Worm (Caenorhabditis elegans) whole organism, L1 larva: Measurements from ENCODE around the gene zyx-1.

Experiments used
- C04F5.9 ChIP-seq: sonication (generic microtip); optimal IDR thresholded peaks from 2 replicates; lab custom pipeline; 2016; ENCODE audit warnings: missing genetic modification characterization, missing compliant biosample characterization
- C16A3.4 ChIP-seq: fragments of 150-350 bp; optimal IDR thresholded peaks from 2 replicates; lab custom pipeline; 2014; ENCODE audit warnings: missing biosample characterization, missing genetic modification characterization
- alr-1 ChIP-seq: fragments of 200-800 bp; sonication (Bioruptor generic); optimal IDR thresholded peaks from 2 replicates; lab custom pipeline; 2018; ENCODE audit warnings: borderline replicate concordance, mild to moderate bottlenecking, missing genetic modification characterization, missing compliant biosample characterization
- ama-1 ChIP-seq: fragments of 150-350 bp; optimal IDR thresholded peaks from 2 replicates; lab custom pipeline; 2014
- blmp-1 ChIP-seq: fragments of 150-350 bp; optimal IDR thresholded peaks from 2 replicates; lab custom pipeline; 2014; ENCODE audit warnings: missing biosample characterization, missing genetic modification characterization
- ceh-8 ChIP-seq: fragments of 200-800 bp; sonication (Bioruptor generic); optimal IDR thresholded peaks from 2 replicates; lab custom pipeline; 2018; ENCODE audit warnings: mild to moderate bottlenecking, missing genetic modification characterization, moderate library complexity, missing compliant biosample characterization
- ceh-82 ChIP-seq, 3 experiments: fragments of 150-350 bp in 1 of 3; sonication (generic microtip) in 2 of 3; optimal IDR thresholded peaks; 2 replicates each; lab custom pipeline; 2014 to 2017; ENCODE audit warnings: missing biosample characterization in 3 of 3, missing genetic modification characterization in 3 of 3
- dpl-1 ChIP-seq, 3 experiments: fragments of 150-350 bp in 2 of 3; sonication (generic microtip) in 1 of 3; optimal IDR thresholded peaks; 2 replicates each; lab custom pipeline; 2014 to 2017; ENCODE audit warnings: missing biosample characterization in 3 of 3, missing genetic modification characterization in 3 of 3, missing genetic modification reagents in 3 of 3
- dsc-1 ChIP-seq: sonication (generic microtip); optimal IDR thresholded peaks from 2 replicates; lab custom pipeline; 2016; ENCODE audit warnings: mild to moderate bottlenecking, missing genetic modification characterization, missing compliant biosample characterization
- efl-1 ChIP-seq, 4 experiments: fragments of 150-350 bp; optimal IDR thresholded peaks in 3 of 4; peaks in 1 of 4; 1 replicate in 1 of 4; 2 replicates in 3 of 4; lab custom pipeline; 2014; ENCODE audit warnings: missing biosample characterization in 2 of 4, missing genetic modification characterization in 2 of 4, missing genetic modification reagents in 2 of 4
- efl-3 ChIP-seq: fragments of 200-800 bp; sonication (Bioruptor generic); optimal IDR thresholded peaks from 2 replicates; lab custom pipeline; 2018; ENCODE audit warnings: mild to moderate bottlenecking, missing genetic modification characterization, missing compliant biosample characterization
- egl-27 ChIP-seq, 2 experiments: fragments of 150-350 bp in 1 of 2; sonication (generic microtip); optimal IDR thresholded peaks; 3 replicates each; lab custom pipeline; 2017 to 2018; ENCODE audit warnings: missing biosample characterization in 2 of 2, missing genetic modification characterization in 2 of 2, missing genetic modification reagents in 2 of 2
- elt-2 ChIP-seq: sonication (generic microtip); optimal IDR thresholded peaks from 2 replicates; lab custom pipeline; 2016; ENCODE audit warnings: missing genetic modification characterization, mild to moderate bottlenecking, inconsistent platforms, missing compliant biosample characterization, missing genetic modification reagents
- elt-3 ChIP-seq, 6 experiments: fragments of 150-350 bp in 1 of 6; sonication (generic microtip); optimal IDR thresholded peaks; 2 replicates each; lab custom pipeline; 2017 to 2018; ENCODE audit warnings: missing biosample characterization in 6 of 6, missing genetic modification characterization in 6 of 6, inconsistent platforms in 1 of 6
- ets-5 ChIP-seq: fragments of 200-800 bp; sonication (Bioruptor generic); IDR thresholded peaks from 2 replicates; pipeline ENCODE4 v1.3.6; 2022; ENCODE audit warnings: missing genetic modification characterization, missing compliant biosample characterization
- fkh-4 ChIP-seq: sonication (generic microtip); optimal IDR thresholded peaks from 2 replicates; lab custom pipeline; 2016; ENCODE audit warnings: missing compliant biosample characterization, missing genetic modification characterization, borderline replicate concordance
- hpl-2 ChIP-seq: fragments of 150-350 bp; optimal IDR thresholded peaks from 2 replicates; lab custom pipeline; 2014; ENCODE audit warnings: missing biosample characterization, missing genetic modification reagents, missing genetic modification characterization
- lin-13 ChIP-seq: fragments of 150-350 bp; optimal IDR thresholded peaks from 2 replicates; lab custom pipeline; 2014; ENCODE audit warnings: missing biosample characterization, missing genetic modification reagents, missing genetic modification characterization
- lin-14 ChIP-seq: fragments of 200-800 bp; sonication (Bioruptor generic); optimal IDR thresholded peaks from 2 replicates; lab custom pipeline; 2018; ENCODE audit warnings: mild to moderate bottlenecking, missing genetic modification characterization, moderate library complexity, missing compliant biosample characterization
- lin-35 ChIP-seq, 2 experiments: fragments of 150-350 bp; optimal IDR thresholded peaks; 2 replicates each; lab custom pipeline; 2014; ENCODE audit warnings: missing biosample characterization in 2 of 2, missing genetic modification characterization in 2 of 2, missing genetic modification reagents in 2 of 2
- lsy-2 ChIP-seq, 2 experiments: fragments of 150-350 bp; optimal IDR thresholded peaks; 2 replicates each; lab custom pipeline; 2014; ENCODE audit warnings: missing biosample characterization in 2 of 2, missing genetic modification characterization in 2 of 2
- mab-9 ChIP-seq: fragments of 200-800 bp; sonication (Bioruptor generic); IDR thresholded peaks from 2 replicates; pipeline ENCODE4 v1.3.6; 2022; ENCODE audit warnings: missing genetic modification reagents, missing genetic modification characterization, missing compliant biosample characterization
- mef-2 ChIP-seq: fragments of 150-350 bp; optimal IDR thresholded peaks from 2 replicates; lab custom pipeline; 2014; ENCODE audit warnings: missing biosample characterization, missing genetic modification characterization
- nhr-12 ChIP-seq: sonication (generic microtip); optimal IDR thresholded peaks from 2 replicates; lab custom pipeline; 2017; ENCODE audit warnings: missing biosample characterization, missing genetic modification characterization
- nhr-19 ChIP-seq: fragments of 200-800 bp; sonication (Bioruptor generic); conservative IDR thresholded peaks from 2 replicates; pipeline ENCODE4 v1.3.6; 2022; ENCODE audit warnings: missing genetic modification characterization, missing compliant biosample characterization
- nhr-20 ChIP-seq: sonication (generic microtip); optimal IDR thresholded peaks from 2 replicates; lab custom pipeline; 2016; ENCODE audit warnings: mild to moderate bottlenecking, missing genetic modification characterization, missing compliant biosample characterization
- nhr-71 ChIP-seq: sonication (generic microtip); optimal IDR thresholded peaks from 2 replicates; lab custom pipeline; 2016; ENCODE audit warnings: mild to moderate bottlenecking, missing genetic modification characterization, moderate library complexity, missing compliant biosample characterization
- pag-3 ChIP-seq: sonication (generic microtip); optimal IDR thresholded peaks from 2 replicates; lab custom pipeline; 2017; ENCODE audit warnings: missing genetic modification characterization, mild to moderate bottlenecking, missing compliant biosample characterization, antibody characterized with exemption, borderline replicate concordance; ENCODE audit not compliant: insufficient read depth
- pax-3 ChIP-seq: fragments of 200-800 bp; sonication (Bioruptor generic); optimal IDR thresholded peaks from 2 replicates; lab custom pipeline; 2018; ENCODE audit warnings: mild to moderate bottlenecking, missing genetic modification characterization, moderate library complexity, missing compliant biosample characterization
- pqm-1 ChIP-seq: sonication (generic microtip); optimal IDR thresholded peaks from 3 replicates; lab custom pipeline; 2017; ENCODE audit warnings: missing biosample characterization, missing genetic modification characterization
- rnt-1 ChIP-seq: sonication (generic microtip); optimal IDR thresholded peaks from 2 replicates; lab custom pipeline; 2016; ENCODE audit warnings: mild to moderate bottlenecking, missing genetic modification characterization, moderate library complexity, missing compliant biosample characterization
- snu-23 ChIP-seq: sonication (generic microtip); optimal IDR thresholded peaks from 2 replicates; lab custom pipeline; 2016; ENCODE audit warnings: missing genetic modification characterization, missing compliant biosample characterization
- sptf-1 ChIP-seq: fragments of 150-350 bp; optimal IDR thresholded peaks from 2 replicates; lab custom pipeline; 2014; ENCODE audit warnings: missing biosample characterization, missing genetic modification characterization
- tbx-2 ChIP-seq: sonication (generic microtip); optimal IDR thresholded peaks from 2 replicates; lab custom pipeline; 2016; ENCODE audit warnings: missing genetic modification characterization, missing compliant biosample characterization
- unc-130 ChIP-seq: fragments of 150-350 bp; optimal IDR thresholded peaks from 2 replicates; lab custom pipeline; 2017; ENCODE audit warnings: missing biosample characterization, missing genetic modification characterization, inconsistent platforms
- unc-98 ChIP-seq: fragments of 200-800 bp; sonication (Bioruptor generic); IDR thresholded peaks from 2 replicates; pipeline ENCODE4 v1.3.6; 2022; ENCODE audit warnings: missing genetic modification characterization, missing compliant biosample characterization
- ztf-4 ChIP-seq: fragments of 150-350 bp; optimal IDR thresholded peaks from 2 replicates; lab custom pipeline; 2014; ENCODE audit warnings: missing biosample characterization, missing genetic modification characterization

The zyx-1 gene

ce11 chrII:13065251-13065650, 8.5 kb downstream of the zyx-1 start (continued):
- TF ChIP-seq pag-3 (tag; lab: Kevin White, UChicago) (no peak), unc-130 (peak; percentile 43), blmp-1 (peak; percentile 84), lin-13 (GFP tag; lab: Kevin White, UChicago) (no peak)

- TF ChIP-seq nhr-19 (GFP tag; lab: Robert Waterston, UW) (peak; percentile 16; the same call in 1 of the 2 replicates), C16A3.4 (tag; lab: Kevin White, UChicago) (no peak), snu-23 (GFP tag; lab: Kevin White, UChicago) (peak; percentile 20), rnt-1 (tag; lab: Kevin White, UChicago) (peak; percentile 48), unc-98 (GFP tag; lab: Robert Waterston, UW) (no peak), ceh-8 (GFP tag; lab: Kevin White, UChicago) (peak; percentile 11), nhr-71 (peak; percentile 53), mab-9 (no peak), mef-2 (tag; lab: Kevin White, UChicago) (peak; percentile 11), lin-14 (GFP tag; lab: Kevin White, UChicago) (peak; percentile 69), ceh-82 (tag; optimal IDR thresholded peaks at IDR 0.05; lab: Kevin White, UChicago) (peak in 1 of 3 experiments; percentile 15), nhr-20 (tag; lab: Kevin White, UChicago) (peak; percentile 14), ztf-4 (tag; lab: Kevin White, UChicago) (no peak), tbx-2 (peak; percentile 4), dsc-1 (tag; lab: Kevin White, UChicago) (peak; percentile 39), lsy-2 (tag; optimal IDR thresholded peaks at IDR 0.05; lab: Kevin White, UChicago) (peak in 1 of 2 experiments; percentile 29), ets-5 (no peak), ama-1 (lab: Kevin White, UChicago) (no peak)
- TF ChIP-seq, all 84 proteins: peak for 12
Observed at ce11 chrII:13066777-13067290, 10.1 kb downstream of the zyx-1 start.

- peak in 1 of 2 experiments; percentile 33 for TF ChIP-seq lin-35 (GFP tag; optimal IDR thresholded peaks at IDR 0.05; lab: Kevin White, UChicago)
- no peak for TF ChIP-seq unc-130
- TF ChIP-seq elt-2 (tag; lab: Kevin White, UChicago): peak; percentile 69
- TF ChIP-seq hpl-2 (GFP tag; lab: Kevin White, UChicago): no peak
- TF ChIP-seq elt-3 (tag; optimal IDR thresholded peaks at IDR 0.05; lab: Kevin White, UChicago): no peak
- TF ChIP-seq lin-13 (GFP tag; lab: Kevin White, UChicago): no peak
- TF ChIP-seq nhr-71: no peak
- peak; percentile 79 for TF ChIP-seq pqm-1 (tag; lab: Kevin White, UChicago)
Observed at ce11 chrII:13073102-13073501, 16.4 kb downstream of the zyx-1 start, which contains the start of gene F42G4.5. Gene F42G4.5, plus strand, starts transcription at chrII:13073480.

ce11 chrII:13073742-13074141, 17.0 kb downstream of the zyx-1 start:
- TF ChIP-seq efl-1 (optimal IDR thresholded peaks at IDR 0.05; lab: Kevin White, UChicago) (no peak), efl-1 (GFP tag; optimal IDR thresholded peaks at IDR 0.05 in 1 of 2; lab: Kevin White, UChicago) (peak in 1 of 2 experiments; percentile 77), dpl-1 (GFP tag; optimal IDR thresholded peaks at IDR 0.05; lab: Kevin White, UChicago) (no peak)

DNA sequence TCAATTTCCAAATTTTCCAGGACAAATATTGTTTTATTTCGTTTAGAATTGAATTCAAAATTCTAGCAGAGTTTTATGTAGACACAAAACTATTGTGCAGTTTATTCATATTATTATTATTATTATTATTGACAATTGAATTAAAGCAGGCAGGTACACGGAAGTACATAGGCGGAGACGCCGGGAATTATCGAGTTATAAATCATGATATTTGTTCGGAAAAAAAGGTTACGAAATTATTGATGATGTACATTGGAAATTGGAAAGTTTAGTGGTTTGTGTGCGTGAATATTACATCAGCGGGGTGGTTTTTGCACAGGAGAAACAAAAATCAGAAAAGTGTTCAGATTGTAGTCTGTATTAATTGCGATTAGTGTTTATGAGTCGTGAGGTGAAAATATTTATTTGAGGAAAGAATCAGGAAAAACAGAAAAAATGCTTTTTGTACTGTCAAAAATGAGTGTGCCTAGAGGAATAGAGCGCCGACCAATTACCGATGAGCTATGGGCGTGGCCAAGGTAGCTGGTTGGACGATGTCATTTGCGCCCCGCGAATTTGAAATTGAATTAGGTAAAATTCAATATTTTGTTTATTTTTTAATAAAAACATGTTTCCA, 19.7 kb downstream of the zyx-1 start:
- TF ChIP-seq efl-1 (optimal IDR thresholded peaks at IDR 0.05; lab: Kevin White, UChicago) (no peak), efl-1 (GFP tag; optimal IDR thresholded peaks at IDR 0.05 in 1 of 2; lab: Kevin White, UChicago) (peak in 1 of 2 experiments; percentile 75), nhr-20 (tag; lab: Kevin White, UChicago) (no peak), elt-2 (tag; lab: Kevin White, UChicago) (peak; percentile 54)
- TF ChIP-seq, all 84 proteins: peak for 2

DNA sequence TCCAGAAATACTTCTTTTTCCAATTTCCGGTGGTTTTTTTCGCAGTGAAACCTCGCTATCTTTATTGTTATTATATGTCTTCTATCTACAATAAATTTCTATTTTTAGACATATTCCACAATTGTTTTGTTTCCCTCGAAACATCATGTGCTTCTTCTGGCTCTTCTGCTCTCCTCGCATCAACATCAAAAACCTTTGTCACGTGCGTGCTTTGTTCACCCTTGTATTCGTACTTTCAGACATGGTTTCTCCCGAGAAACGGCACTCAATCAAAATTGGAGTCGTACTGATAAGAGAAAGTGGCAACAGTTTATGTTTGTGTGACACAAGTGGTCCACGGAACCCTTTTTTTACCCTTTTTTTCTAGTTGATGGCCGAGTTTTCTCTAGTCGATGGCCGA, 21.0 kb downstream of the zyx-1 start:
- TF ChIP-seq egl-27 (tag; optimal IDR thresholded peaks at IDR 0.05; lab: Kevin White, UChicago): no peak
- TF ChIP-seq nhr-12 (tag; lab: Kevin White, UChicago): no peak
- no peak for TF ChIP-seq hpl-2 (GFP tag; lab: Kevin White, UChicago)
- 0 out of 2 replicates have a peak, but pooled peaks have one; percentile 17 for TF ChIP-seq nhr-19 (GFP tag; lab: Robert Waterston, UW)
- no peak for TF ChIP-seq efl-1 (optimal IDR thresholded peaks at IDR 0.05; lab: Kevin White, UChicago)
- TF ChIP-seq efl-1 (GFP tag; optimal IDR thresholded peaks at IDR 0.05 in 1 of 2; lab: Kevin White, UChicago): peak in 1 of 2 experiments; percentile 52
- no peak for TF ChIP-seq alr-1 (tag; lab: Kevin White, UChicago)
- peak; percentile 54 for TF ChIP-seq nhr-20 (tag; lab: Kevin White, UChicago)
- no peak for TF ChIP-seq dsc-1 (tag; lab: Kevin White, UChicago)
- TF ChIP-seq pax-3 (tag; lab: Kevin White, UChicago): no peak
- no peak for TF ChIP-seq C04F5.9
- TF ChIP-seq efl-3 (GFP tag; lab: Kevin White, UChicago): no peak
- TF ChIP-seq fkh-4 (tag; lab: Kevin White, UChicago): no peak
- TF ChIP-seq lin-14 (GFP tag; lab: Kevin White, UChicago): peak; percentile 22
- no peak for TF ChIP-seq mab-9
- TF ChIP-seq sptf-1 (tag; lab: Kevin White, UChicago): no peak
- TF ChIP-seq elt-2 (tag; lab: Kevin White, UChicago): peak; percentile 98
